Worm (Caenorhabditis elegans) whole organism, L2 larva: Measurements from ENCODE around the gene Y52E8A.1.

Experiments
- R02D3.7 ChIP-seq: fragments of 150-350 bp; optimal IDR thresholded peaks from 2 replicates; lab custom pipeline; 2014; ENCODE audit warnings: missing biosample characterization, missing genetic modification characterization
- ZK546.5 ChIP-seq: sonication (generic microtip); optimal IDR thresholded peaks from 2 replicates; lab custom pipeline; 2017; ENCODE audit warnings: missing biosample characterization, missing genetic modification characterization
- alr-1 ChIP-seq: fragments of 150-350 bp; optimal IDR thresholded peaks from 2 replicates; lab custom pipeline; 2014; ENCODE audit warnings: missing biosample characterization, missing genetic modification characterization
- aly-2 ChIP-seq: fragments of 150-350 bp; optimal IDR thresholded peaks from 2 replicates; lab custom pipeline; 2014; ENCODE audit warnings: missing biosample characterization, missing genetic modification characterization
- ama-1 ChIP-seq: fragments of 150-350 bp; optimal IDR thresholded peaks from 2 replicates; lab custom pipeline; 2018; ENCODE audit warnings: inconsistent platforms
- blmp-1 ChIP-seq: sonication (generic microtip); optimal IDR thresholded peaks from 2 replicates; lab custom pipeline; 2017; ENCODE audit warnings: missing genetic modification characterization, mild to moderate bottlenecking, missing compliant biosample characterization, antibody characterized with exemption, moderate library complexity; ENCODE audit not compliant: insufficient read depth
- ceh-16 ChIP-seq: fragments of 150-350 bp; optimal IDR thresholded peaks from 2 replicates; lab custom pipeline; 2014; ENCODE audit warnings: missing biosample characterization, missing genetic modification characterization
- ceh-82 ChIP-seq: fragments of 150-350 bp; optimal IDR thresholded peaks from 2 replicates; lab custom pipeline; 2014; ENCODE audit warnings: missing biosample characterization, missing genetic modification characterization
- crh-2 ChIP-seq: sonication (generic microtip); optimal IDR thresholded peaks from 2 replicates; lab custom pipeline; 2017; ENCODE audit warnings: missing biosample characterization, missing genetic modification characterization
- dmd-4 ChIP-seq: sonication (generic microtip); optimal IDR thresholded peaks from 2 replicates; lab custom pipeline; 2017; ENCODE audit warnings: missing biosample characterization, missing genetic modification characterization
- egl-27 ChIP-seq: sonication (generic microtip); optimal IDR thresholded peaks from 3 replicates; lab custom pipeline; 2017; ENCODE audit warnings: missing biosample characterization, missing genetic modification reagents, missing genetic modification characterization
- elt-3 ChIP-seq: sonication (generic microtip); optimal IDR thresholded peaks from 2 replicates; lab custom pipeline; 2017; ENCODE audit warnings: missing biosample characterization, missing genetic modification characterization
- fos-1 ChIP-seq: fragments of 150-350 bp; optimal IDR thresholded peaks from 2 replicates; lab custom pipeline; 2014; ENCODE audit warnings: missing biosample characterization, missing genetic modification characterization
- lin-11 ChIP-seq: fragments of 150-350 bp; sonication (generic microtip); optimal IDR thresholded peaks from 2 replicates; lab custom pipeline; 2014; ENCODE audit warnings: missing biosample characterization, missing genetic modification characterization, inconsistent platforms, mixed read lengths
- lin-13 ChIP-seq: fragments of 150-350 bp; optimal IDR thresholded peaks from 2 replicates; lab custom pipeline; 2014; ENCODE audit warnings: missing biosample characterization, missing genetic modification reagents, missing genetic modification characterization
- lin-39 ChIP-seq: fragments of 150-350 bp; optimal IDR thresholded peaks from 2 replicates; lab custom pipeline; 2014; ENCODE audit warnings: missing biosample characterization, missing genetic modification reagents, missing genetic modification characterization
- lsy-2 ChIP-seq, 2 experiments: fragments of 150-350 bp in 1 of 2; sonication (generic microtip) in 1 of 2; optimal IDR thresholded peaks; 2 replicates each; lab custom pipeline; 2014 to 2017; ENCODE audit warnings: missing biosample characterization in 2 of 2, missing genetic modification characterization in 2 of 2
- mbf-1 ChIP-seq: sonication (generic microtip); optimal IDR thresholded peaks from 2 replicates; lab custom pipeline; 2017; ENCODE audit warnings: missing biosample characterization, missing genetic modification characterization
- mdl-1 ChIP-seq, 2 experiments: fragments of 150-350 bp in 1 of 2; sonication (generic microtip) in 1 of 2; optimal IDR thresholded peaks; 2 replicates each; lab custom pipeline; 2017; ENCODE audit warnings: missing biosample characterization in 2 of 2, missing genetic modification characterization in 2 of 2
- nhr-10 ChIP-seq: sonication (generic microtip); optimal IDR thresholded peaks from 2 replicates; lab custom pipeline; 2017; ENCODE audit warnings: missing biosample characterization, missing genetic modification characterization
- nhr-11 ChIP-seq: fragments of 150-350 bp; optimal IDR thresholded peaks from 2 replicates; lab custom pipeline; 2014; ENCODE audit warnings: missing biosample characterization, missing genetic modification characterization
- nhr-12 ChIP-seq: fragments of 150-350 bp; optimal IDR thresholded peaks from 2 replicates; lab custom pipeline; 2014; ENCODE audit warnings: missing biosample characterization, missing genetic modification characterization
- nhr-21 ChIP-seq: fragments of 150-350 bp; optimal IDR thresholded peaks from 2 replicates; lab custom pipeline; 2014; ENCODE audit warnings: missing biosample characterization, missing genetic modification characterization
- nhr-23 ChIP-seq: fragments of 150-350 bp; optimal IDR thresholded peaks from 2 replicates; lab custom pipeline; 2014; ENCODE audit warnings: missing biosample characterization, missing genetic modification reagents, missing genetic modification characterization
- nhr-237 ChIP-seq: fragments of 150-350 bp; optimal IDR thresholded peaks from 2 replicates; lab custom pipeline; 2014; ENCODE audit warnings: missing biosample characterization, missing genetic modification characterization
- nhr-25 ChIP-seq: fragments of 150-350 bp; sonication (generic microtip); optimal IDR thresholded peaks from 3 replicates; lab custom pipeline; 2014; ENCODE audit warnings: missing biosample characterization, missing genetic modification characterization
- nhr-6 ChIP-seq: fragments of 150-350 bp; optimal IDR thresholded peaks from 2 replicates; lab custom pipeline; 2014; ENCODE audit warnings: missing biosample characterization, missing genetic modification characterization
- nhr-77 ChIP-seq: fragments of 150-350 bp; optimal IDR thresholded peaks from 2 replicates; lab custom pipeline; 2014; ENCODE audit warnings: missing biosample characterization, missing genetic modification characterization
- peb-1 ChIP-seq: fragments of 150-350 bp; optimal IDR thresholded peaks from 2 replicates; lab custom pipeline; 2014; ENCODE audit warnings: missing biosample characterization, missing genetic modification characterization
- sem-4 ChIP-seq: fragments of 150-350 bp; optimal IDR thresholded peaks from 2 replicates; lab custom pipeline; 2014; ENCODE audit warnings: missing biosample characterization, missing genetic modification reagents, missing genetic modification characterization
- skn-1 ChIP-seq: sonication (generic microtip); optimal IDR thresholded peaks from 2 replicates; lab custom pipeline; 2017; ENCODE audit warnings: missing biosample characterization, missing genetic modification characterization
- sma-3 ChIP-seq: sonication (generic microtip); optimal IDR thresholded peaks from 2 replicates; lab custom pipeline; 2016; ENCODE audit warnings: missing genetic modification reagents, missing genetic modification characterization, missing compliant biosample characterization
- sma-9 ChIP-seq, 2 experiments: fragments of 150-350 bp in 1 of 2; sonication (generic microtip) in 1 of 2; optimal IDR thresholded peaks; 2 replicates each; lab custom pipeline; 2014 to 2016; ENCODE audit warnings: missing genetic modification characterization in 2 of 2, mild to moderate bottlenecking in 1 of 2, missing biosample characterization in 1 of 2, missing compliant biosample characterization in 1 of 2, missing genetic modification reagents in 1 of 2, moderate library complexity in 1 of 2
- snpc-4 ChIP-seq: fragments of 150-350 bp; optimal IDR thresholded peaks from 2 replicates; lab custom pipeline; 2014; ENCODE audit warnings: missing biosample characterization, missing genetic modification characterization
- unc-39 ChIP-seq: fragments of 150-350 bp; optimal IDR thresholded peaks from 2 replicates; lab custom pipeline; 2014; ENCODE audit warnings: missing biosample characterization, missing genetic modification characterization
- zag-1 ChIP-seq: fragments of 150-350 bp; optimal IDR thresholded peaks from 2 replicates; lab custom pipeline; 2014; ENCODE audit warnings: missing biosample characterization, missing genetic modification characterization
- ztf-1 ChIP-seq: fragments of 200-800 bp; sonication (Bioruptor generic); conservative IDR thresholded peaks from 2 replicates; pipeline ENCODE4 v1.3.6; 2022; ENCODE audit warnings: missing genetic modification characterization, missing compliant biosample characterization
- ztf-4 ChIP-seq: fragments of 150-350 bp; optimal IDR thresholded peaks from 2 replicates; lab custom pipeline; 2014; ENCODE audit warnings: missing biosample characterization, missing genetic modification characterization

Gene Y52E8A.1

ce11 chrII:4355217-4355616 is 33.4 kb downstream of the Y52E8A.1 start, which contains the start of the genes H20J04.7 and H20J04.1:
TSS of gene H20J04.7 (minus strand) at chrII:4355317.
TSS of gene H20J04.1 (plus strand) at chrII:4355613.
- TF ChIP-seq fos-1 (no peak), sem-4 (tag; lab: Kevin White, UChicago) (no peak), zag-1 (tag; lab: Kevin White, UChicago) (no peak), nhr-237 (tag; lab: Kevin White, UChicago) (no peak), lin-13 (GFP tag; lab: Kevin White, UChicago) (no peak), ztf-4 (tag; lab: Kevin White, UChicago) (no peak), mbf-1 (tag; lab: Kevin White, UChicago) (no peak), aly-2 (no peak), nhr-6 (tag; lab: Kevin White, UChicago) (no peak), snpc-4 (no peak), nhr-77 (tag; lab: Kevin White, UChicago) (no peak), alr-1 (tag; lab: Kevin White, UChicago) (no peak), ceh-82 (tag; lab: Kevin White, UChicago) (no peak), nhr-10 (tag; lab: Kevin White, UChicago) (no peak), crh-2 (tag; lab: Kevin White, UChicago) (no peak), ceh-16 (no peak), unc-39 (no peak), sma-9 (GFP tag; optimal IDR thresholded peaks at IDR 0.05; lab: Kevin White, UChicago) (no peak), sma-9 (tag; optimal IDR thresholded peaks at IDR 0.05; lab: Kevin White, UChicago) (no peak)

ce11 chrII:4358765-4359164 is 36.9 kb downstream of the Y52E8A.1 start, which contains the start of gene lat-2:
TSS of gene lat-2 (plus strand) at chrII:4359065.
- TF ChIP-seq unc-39 (no peak), ztf-1 (no peak), nhr-25 (tag; lab: Kevin White, UChicago) (no peak), nhr-21 (tag; lab: Kevin White, UChicago) (no peak), ztf-4 (tag; lab: Kevin White, UChicago) (no peak), zag-1 (tag; lab: Kevin White, UChicago) (no peak), nhr-77 (tag; lab: Kevin White, UChicago) (no peak), R02D3.7 (tag; lab: Kevin White, UChicago) (no peak), nhr-10 (tag; lab: Kevin White, UChicago) (no peak), elt-3 (tag; lab: Kevin White, UChicago) (no peak), ceh-16 (no peak), ama-1 (lab: Kevin White, UChicago) (no peak), egl-27 (tag; lab: Kevin White, UChicago) (no peak), nhr-11 (no peak), peb-1 (tag; lab: Kevin White, UChicago) (no peak), alr-1 (tag; lab: Kevin White, UChicago) (no peak), dmd-4 (tag; lab: Kevin White, UChicago) (no peak), lin-11 (tag; lab: Kevin White, UChicago) (no peak), nhr-6 (tag; lab: Kevin White, UChicago) (no peak)

ce11 chrII:4359219-4359618 is 37.4 kb downstream of the Y52E8A.1 start:
- TF ChIP-seq fos-1 (no peak), ztf-1 (no peak), R02D3.7 (tag; lab: Kevin White, UChicago) (no peak), ceh-16 (no peak), lin-39 (tag; lab: Kevin White, UChicago) (no peak), sma-3 (GFP tag; lab: Kevin White, UChicago) (no peak), mdl-1 (tag; optimal IDR thresholded peaks at IDR 0.05; lab: Kevin White, UChicago) (no peak), lsy-2 (tag; optimal IDR thresholded peaks at IDR 0.05; lab: Kevin White, UChicago) (no peak), aly-2 (no peak), blmp-1 (tag; lab: Kevin White, UChicago) (no peak), nhr-12 (tag; lab: Kevin White, UChicago) (no peak), nhr-10 (tag; lab: Kevin White, UChicago) (no peak), skn-1 (no peak), ztf-4 (tag; lab: Kevin White, UChicago) (no peak), ZK546.5 (no peak), nhr-6 (tag; lab: Kevin White, UChicago) (no peak), nhr-23 (tag; lab: Kevin White, UChicago) (no peak)
